Fruit fly (Drosophila melanogaster) whole organism, prepupa: Measurements from ENCODE around the gene CG18808.

Experiments used
- Blimp-1 ChIP-seq: fragments of 200-800 bp; sonication (Bioruptor generic); optimal IDR thresholded peaks from 3 replicates; lab custom pipeline; 2017; ENCODE audit warnings: missing biosample characterization, missing genetic modification characterization, mild to moderate bottlenecking, moderate library complexity, missing genetic modification reagents
- CG10631 ChIP-seq: fragments of 200-800 bp; sonication (Bioruptor generic); optimal IDR thresholded peaks from 2 replicates; lab custom pipeline; 2016; ENCODE audit warnings: missing biosample characterization, missing genetic modification characterization
- CG10669 ChIP-seq: fragments of 200-800 bp; sonication (Bioruptor generic); optimal IDR thresholded peaks from 3 replicates; lab custom pipeline; 2018; ENCODE audit warnings: missing biosample characterization, mild to moderate bottlenecking, missing genetic modification characterization, moderate library complexity
- CG11294 ChIP-seq: fragments of 200-800 bp; sonication (Bioruptor generic); IDR thresholded peaks from 2 replicates; pipeline ENCODE4 v1.3.6; 2022; ENCODE audit warnings: missing biosample characterization, missing genetic modification characterization
- CG11762 ChIP-seq: fragments of 200-800 bp; sonication (Bioruptor generic); optimal IDR thresholded peaks from 3 replicates; lab custom pipeline; 2016; ENCODE audit warnings: missing biosample characterization, missing genetic modification characterization; ENCODE audit not compliant: insufficient read depth
- CG11902 ChIP-seq: fragments of 200-800 bp; sonication (Bioruptor generic); optimal IDR thresholded peaks from 3 replicates; lab custom pipeline; 2016; ENCODE audit warnings: missing biosample characterization, missing genetic modification characterization
- CG15336 ChIP-seq: fragments of 200-800 bp; sonication (Bioruptor generic); IDR thresholded peaks from 2 replicates; pipeline ENCODE4 v1.3.6; 2022; ENCODE audit warnings: missing biosample characterization, missing genetic modification characterization
- CG1621 ChIP-seq: fragments of 200-800 bp; sonication (Bioruptor generic); optimal IDR thresholded peaks from 3 replicates; lab custom pipeline; 2018; ENCODE audit warnings: missing biosample characterization, mild to moderate bottlenecking, missing genetic modification characterization
- CG16779 ChIP-seq: fragments of 200-800 bp; sonication (Bioruptor generic); optimal IDR thresholded peaks from 3 replicates; lab custom pipeline; 2017; ENCODE audit warnings: missing biosample characterization, mild to moderate bottlenecking, missing genetic modification characterization
- CG31627 ChIP-seq: fragments of 200-800 bp; sonication (Bioruptor generic); optimal IDR thresholded peaks from 3 replicates; lab custom pipeline; 2016; ENCODE audit warnings: missing biosample characterization, missing genetic modification characterization
- CG32006 ChIP-seq: fragments of 200-800 bp; sonication (Bioruptor generic); optimal IDR thresholded peaks from 3 replicates; lab custom pipeline; 2017; ENCODE audit warnings: missing biosample characterization, mild to moderate bottlenecking, missing genetic modification characterization
- CG34406 ChIP-seq: fragments of 200-800 bp; sonication (Bioruptor generic); optimal IDR thresholded peaks from 3 replicates; lab custom pipeline; 2016; ENCODE audit warnings: missing biosample characterization, missing genetic modification characterization
- CG3919 ChIP-seq: fragments of 200-800 bp; sonication (Bioruptor generic); optimal IDR thresholded peaks from 3 replicates; lab custom pipeline; 2016; ENCODE audit warnings: missing biosample characterization, missing genetic modification characterization
- CG4318 ChIP-seq: fragments of 200-800 bp; sonication (Bioruptor generic); optimal IDR thresholded peaks from 3 replicates; lab custom pipeline; 2017; ENCODE audit warnings: missing biosample characterization, mild to moderate bottlenecking, missing genetic modification characterization
- CG6792 ChIP-seq: fragments of 200-800 bp; sonication (Bioruptor generic); optimal IDR thresholded peaks from 3 replicates; lab custom pipeline; 2016; ENCODE audit warnings: missing biosample characterization, missing genetic modification characterization
- CG7368 ChIP-seq: fragments of 200-800 bp; sonication (Bioruptor generic); optimal IDR thresholded peaks from 3 replicates; lab custom pipeline; 2016; ENCODE audit warnings: missing biosample characterization, missing genetic modification characterization
- CG8319 ChIP-seq: fragments of 200-800 bp; sonication (Bioruptor generic); optimal IDR thresholded peaks from 3 replicates; lab custom pipeline; 2016; ENCODE audit warnings: missing biosample characterization, missing genetic modification characterization
- CG8632 ChIP-seq: fragments of 200-800 bp; sonication (Bioruptor generic); optimal IDR thresholded peaks from 3 replicates; lab custom pipeline; 2016; ENCODE audit warnings: missing biosample characterization, missing genetic modification characterization
- CG9139 ChIP-seq: fragments of 200-800 bp; sonication (Bioruptor generic); optimal IDR thresholded peaks from 3 replicates; lab custom pipeline; 2017; ENCODE audit warnings: missing biosample characterization, mild to moderate bottlenecking, missing genetic modification characterization
- Eip75B ChIP-seq: fragments of 200-800 bp; sonication (Bioruptor generic); optimal IDR thresholded peaks from 3 replicates; lab custom pipeline; 2016; ENCODE audit warnings: missing biosample characterization, missing genetic modification characterization
- Eip93F ChIP-seq: fragments of 200-800 bp; sonication (Bioruptor generic); optimal IDR thresholded peaks from 2 replicates; lab custom pipeline; 2016; ENCODE audit warnings: missing biosample characterization, mild to moderate bottlenecking, missing genetic modification characterization
- Ets21C ChIP-seq: fragments of 200-800 bp; sonication (Bioruptor generic); optimal IDR thresholded peaks from 3 replicates; lab custom pipeline; 2016; ENCODE audit warnings: missing biosample characterization, missing genetic modification characterization
- Ets96B ChIP-seq: fragments of 200-800 bp; optimal IDR thresholded peaks from 2 replicates; lab custom pipeline; 2019; ENCODE audit warnings: missing biosample characterization, mild to moderate bottlenecking, missing genetic modification characterization, moderate library complexity
- Gug ChIP-seq: fragments of 200-800 bp; sonication (Bioruptor generic); IDR thresholded peaks from 2 replicates; pipeline ENCODE4 v1.3.6; 2022; ENCODE audit warnings: missing biosample characterization, missing genetic modification characterization
- Hr38 ChIP-seq: sonication (Bioruptor generic); optimal IDR thresholded peaks from 2 replicates; lab custom pipeline; 2016; ENCODE audit warnings: missing biosample characterization, missing genetic modification characterization
- Hr39 ChIP-seq: fragments of 200-800 bp; sonication (Bioruptor generic); optimal IDR thresholded peaks from 2 replicates; lab custom pipeline; 2016; ENCODE audit warnings: missing biosample characterization, missing genetic modification characterization
- Lpt ChIP-seq: fragments of 200-800 bp; sonication (Bioruptor generic); optimal IDR thresholded peaks from 3 replicates; lab custom pipeline; 2016; ENCODE audit warnings: missing biosample characterization, missing genetic modification characterization
- Met ChIP-seq: fragments of 200-800 bp; sonication (Bioruptor generic); optimal IDR thresholded peaks from 3 replicates; lab custom pipeline; 2016; ENCODE audit warnings: missing biosample characterization, missing genetic modification characterization
- OdsH ChIP-seq: fragments of 200-800 bp; sonication (Bioruptor generic); optimal IDR thresholded peaks from 3 replicates; lab custom pipeline; 2016; ENCODE audit warnings: missing biosample characterization, missing genetic modification characterization
- Smox ChIP-seq: fragments of 200-800 bp; sonication (Bioruptor generic); optimal IDR thresholded peaks from 3 replicates; lab custom pipeline; 2016; ENCODE audit warnings: missing biosample characterization, missing genetic modification characterization
- Sox102F ChIP-seq: fragments of 200-800 bp; sonication (Bioruptor generic); optimal IDR thresholded peaks from 2 replicates; lab custom pipeline; 2016; ENCODE audit warnings: missing biosample characterization, mild to moderate bottlenecking, missing genetic modification characterization
- Sox14 ChIP-seq: fragments of 200-800 bp; sonication (Bioruptor generic); optimal IDR thresholded peaks from 3 replicates; lab custom pipeline; 2016; ENCODE audit warnings: missing biosample characterization, missing genetic modification characterization
- Sox15 ChIP-seq: fragments of 200-800 bp; sonication (Bioruptor generic); optimal IDR thresholded peaks from 3 replicates; lab custom pipeline; 2016; ENCODE audit warnings: missing biosample characterization, missing genetic modification characterization
- achi ChIP-seq: fragments of 200-800 bp; sonication (Bioruptor generic); optimal IDR thresholded peaks from 3 replicates; lab custom pipeline; 2016; ENCODE audit warnings: missing biosample characterization, missing genetic modification characterization
- cyc ChIP-seq: fragments of 200-800 bp; sonication (Bioruptor generic); optimal IDR thresholded peaks from 3 replicates; lab custom pipeline; 2016; ENCODE audit warnings: missing biosample characterization, missing genetic modification characterization
- dac ChIP-seq: fragments of 200-800 bp; sonication (Bioruptor generic); optimal IDR thresholded peaks from 2 replicates; lab custom pipeline; 2017; ENCODE audit warnings: missing biosample characterization, mild to moderate bottlenecking, missing genetic modification characterization
- eg ChIP-seq: fragments of 200-800 bp; sonication (Bioruptor generic); IDR thresholded peaks from 3 replicates; pipeline ENCODE4 v1.3.6; 2022; ENCODE audit warnings: missing biosample characterization, missing genetic modification characterization
- esn ChIP-seq: fragments of 200-800 bp; sonication (Bioruptor generic); optimal IDR thresholded peaks from 2 replicates; lab custom pipeline; 2016; ENCODE audit warnings: missing biosample characterization, mild to moderate bottlenecking, missing genetic modification characterization, moderate library complexity
- fd85E ChIP-seq: fragments of 200-800 bp; sonication (Bioruptor generic); optimal IDR thresholded peaks from 3 replicates; lab custom pipeline; 2016; ENCODE audit warnings: missing biosample characterization, missing genetic modification characterization
- fkh ChIP-seq: fragments of 200-800 bp; sonication (Bioruptor generic); optimal IDR thresholded peaks from 3 replicates; lab custom pipeline; 2017; ENCODE audit warnings: missing biosample characterization, mild to moderate bottlenecking, missing genetic modification characterization, moderate library complexity
- lz ChIP-seq: fragments of 200-800 bp; sonication (Bioruptor generic); optimal IDR thresholded peaks from 3 replicates; lab custom pipeline; 2016; ENCODE audit warnings: missing biosample characterization, missing genetic modification characterization
- net ChIP-seq: fragments of 200-800 bp; sonication (Bioruptor generic); optimal IDR thresholded peaks from 3 replicates; lab custom pipeline; 2016; ENCODE audit warnings: missing biosample characterization, missing genetic modification characterization
- pdm3 ChIP-seq: fragments of 200-800 bp; sonication (Bioruptor generic); optimal IDR thresholded peaks from 3 replicates; lab custom pipeline; 2016; ENCODE audit warnings: missing biosample characterization, missing genetic modification characterization
- salr ChIP-seq, 2 experiments: fragments of 200-800 bp; sonication (Bioruptor generic); optimal IDR thresholded peaks; 3 replicates each; lab custom pipeline; 2016 to 2018; ENCODE audit warnings: missing biosample characterization in 2 of 2, missing genetic modification characterization in 2 of 2, mild to moderate bottlenecking in 1 of 2
- ss ChIP-seq, 2 experiments: fragments of 200-800 bp; sonication (Bioruptor generic); optimal IDR thresholded peaks; 2 replicates in 1 of 2; 3 replicates in 1 of 2; lab custom pipeline; 2017 to 2018; ENCODE audit warnings: mild to moderate bottlenecking in 2 of 2, missing biosample characterization in 2 of 2, missing genetic modification characterization in 2 of 2, moderate library complexity in 1 of 2
- topi ChIP-seq: fragments of 200-800 bp; sonication (Bioruptor generic); optimal IDR thresholded peaks from 3 replicates; lab custom pipeline; 2016; ENCODE audit warnings: missing biosample characterization, missing genetic modification characterization
- vri ChIP-seq: fragments of 200-800 bp; sonication (Bioruptor generic); optimal IDR thresholded peaks from 3 replicates; lab custom pipeline; 2016; ENCODE audit warnings: missing biosample characterization, mild to moderate bottlenecking, missing genetic modification characterization

The CG18808 gene

dm6 chr3L:4807306-4807705 is at the start of gene CG18808:
TSS of gene CG18808 (minus strand) at chr3L:4807406.
- TF ChIP-seq CG8632 (no peak), achi (GFP tag; lab: Kevin White, UChicago) (no peak), CG15336 (GFP tag; lab: Robert Waterston, UW) (no peak), net (GFP tag; lab: Kevin White, UChicago) (no peak), CG3919 (GFP tag; lab: Kevin White, UChicago) (no peak), CG34406 (GFP tag; lab: Kevin White, UChicago) (no peak), CG6792 (GFP tag; lab: Kevin White, UChicago) (no peak), CG11294 (GFP tag; lab: Robert Waterston, UW) (no peak), CG10631 (GFP tag; lab: Kevin White, UChicago) (no peak), Sox14 (GFP tag; lab: Kevin White, UChicago) (no peak), vri (no peak), CG1621 (tag; lab: Kevin White, UChicago) (no peak), pdm3 (no peak), Sox15 (no peak), CG8319 (GFP tag; lab: Kevin White, UChicago) (no peak), topi (GFP tag; lab: Kevin White, UChicago) (no peak), Hr39 (no peak), esn (GFP tag; lab: Kevin White, UChicago) (no peak), CG10669 (GFP tag; lab: Kevin White, UChicago) (no peak), Ets96B (no peak)

- TF ChIP-seq Ets21C (GFP tag; lab: Kevin White, UChicago) (no peak), OdsH (GFP tag; lab: Kevin White, UChicago) (no peak), CG9139 (GFP tag; lab: Kevin White, UChicago) (no peak), Hr38 (GFP tag; lab: Kevin White, UChicago) (no peak), fd85E (GFP tag; lab: Kevin White, UChicago) (no peak), CG15336 (GFP tag; lab: Robert Waterston, UW) (no peak), Eip93F (GFP tag; lab: Kevin White, UChicago) (no peak), CG11294 (GFP tag; lab: Robert Waterston, UW) (no peak)
Observed at dm6 chr3L:4855208-4855607, 48.0 kb upstream of the CG18808 start.

DNA sequence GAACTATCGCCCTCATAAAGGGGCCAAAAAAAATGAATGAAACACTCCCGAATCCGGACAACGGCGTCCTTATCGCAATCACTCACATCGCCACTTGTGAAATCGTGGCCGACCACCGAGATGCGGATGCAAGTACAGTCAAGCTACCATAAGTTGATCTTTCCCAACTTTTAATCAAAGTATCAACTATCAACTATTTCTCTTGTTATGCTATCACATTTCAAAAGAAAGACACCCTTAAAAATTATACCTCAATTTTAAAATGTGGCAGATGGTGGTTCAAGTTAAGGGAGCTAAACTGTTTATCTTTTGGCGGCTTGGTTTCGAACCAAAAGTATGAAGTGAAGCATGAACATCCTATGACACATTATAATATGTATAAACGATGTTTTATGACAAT is 46.9 kb upstream of the CG18808 start:
- peak; percentile 12 for TF ChIP-seq lz (GFP tag; lab: Kevin White, UChicago)
- TF ChIP-seq CG15336 (GFP tag; lab: Robert Waterston, UW), result no peak
- TF ChIP-seq esn (GFP tag; lab: Kevin White, UChicago), result no peak
- TF ChIP-seq Gug (GFP tag; lab: Robert Waterston, UW), result no peak
- no peak for TF ChIP-seq ss (GFP tag; optimal IDR thresholded peaks at IDR 0.05; lab: Kevin White, UChicago)
- peak; percentile 25 for TF ChIP-seq topi (GFP tag; lab: Kevin White, UChicago)
- TF ChIP-seq CG16779 (tag; lab: Kevin White, UChicago), result no peak
- TF ChIP-seq CG6792 (GFP tag; lab: Kevin White, UChicago), result peak; percentile 10
- TF ChIP-seq CG4318 (GFP tag; lab: Kevin White, UChicago), result no peak
- TF ChIP-seq Met (GFP tag; lab: Kevin White, UChicago), result peak; percentile 0
- no peak for TF ChIP-seq eg (GFP tag; lab: Robert Waterston, UW)
- TF ChIP-seq CG11902 (GFP tag; lab: Kevin White, UChicago), result no peak
- peak; percentile 13 for TF ChIP-seq Smox (GFP tag; lab: Kevin White, UChicago)
- TF ChIP-seq CG31627, result peak; percentile 17
- TF ChIP-seq Ets96B, result no peak
- TF ChIP-seq Sox102F (GFP tag; lab: Kevin White, UChicago), result no peak
- TF ChIP-seq Lpt (GFP tag; lab: Kevin White, UChicago), result no peak
- no peak for TF ChIP-seq CG8632
- no peak for TF ChIP-seq CG34406 (GFP tag; lab: Kevin White, UChicago)
- no peak for TF ChIP-seq Sox14 (GFP tag; lab: Kevin White, UChicago)
- no peak for TF ChIP-seq Blimp-1
- no peak for TF ChIP-seq CG3919 (GFP tag; lab: Kevin White, UChicago)
- TF ChIP-seq OdsH (GFP tag; lab: Kevin White, UChicago), result no peak
- TF ChIP-seq Hr38 (GFP tag; lab: Kevin White, UChicago), result no peak
- no peak for TF ChIP-seq CG32006 (GFP tag; lab: Kevin White, UChicago)
- peak; percentile 19 for TF ChIP-seq cyc (GFP tag; lab: Kevin White, UChicago)
- TF ChIP-seq dac (GFP tag; lab: Kevin White, UChicago), result no peak
- TF ChIP-seq Eip75B (GFP tag; lab: Kevin White, UChicago), result no peak
- no peak for TF ChIP-seq Eip93F (GFP tag; lab: Kevin White, UChicago)
- TF ChIP-seq salr (GFP tag; optimal IDR thresholded peaks at IDR 0.05; lab: Kevin White, UChicago), result no peak
- TF ChIP-seq CG11294 (GFP tag; lab: Robert Waterston, UW), result no peak
- no peak for TF ChIP-seq fkh (GFP tag; lab: Kevin White, UChicago)
- TF ChIP-seq net (GFP tag; lab: Kevin White, UChicago), result no peak
- no peak for TF ChIP-seq CG11762 (GFP tag; lab: Kevin White, UChicago)
- TF ChIP-seq CG7368 (GFP tag; lab: Kevin White, UChicago), result no peak
- TF ChIP-seq fd85E (GFP tag; lab: Kevin White, UChicago), result no peak
